Fruit fly (Drosophila melanogaster): Measurements from ENCODE around the gene CG14840.

dm6 chr3R:14299891-14300290 lies 38.9 kb upstream of the CG14840 start:
- TF ChIP-seq tai (GFP tag; optimal IDR thresholded peaks at IDR 0.05) (no peak), br (GFP tag; optimal IDR thresholded peaks at IDR 0.05) (no peak), pan (optimal IDR thresholded peaks at IDR 0.05) (no peak)
